Worm (Caenorhabditis elegans) whole organism, midembryonic: ENCODE data around the gene C53A3.3.

Experiments
- T22C8.4 ChIP-seq: fragments of 200-800 bp; sonication (Bioruptor generic); IDR thresholded peaks from 2 replicates; pipeline ENCODE4 v1.3.6; 2022; ENCODE audit warnings: missing genetic modification characterization, missing compliant biosample characterization
- ztf-23 ChIP-seq: fragments of 200-800 bp; sonication (Bioruptor generic); IDR thresholded peaks from 2 replicates; pipeline ENCODE4 v1.3.6; 2022; ENCODE audit warnings: missing genetic modification reagents, missing genetic modification characterization, missing compliant biosample characterization

DNA sequence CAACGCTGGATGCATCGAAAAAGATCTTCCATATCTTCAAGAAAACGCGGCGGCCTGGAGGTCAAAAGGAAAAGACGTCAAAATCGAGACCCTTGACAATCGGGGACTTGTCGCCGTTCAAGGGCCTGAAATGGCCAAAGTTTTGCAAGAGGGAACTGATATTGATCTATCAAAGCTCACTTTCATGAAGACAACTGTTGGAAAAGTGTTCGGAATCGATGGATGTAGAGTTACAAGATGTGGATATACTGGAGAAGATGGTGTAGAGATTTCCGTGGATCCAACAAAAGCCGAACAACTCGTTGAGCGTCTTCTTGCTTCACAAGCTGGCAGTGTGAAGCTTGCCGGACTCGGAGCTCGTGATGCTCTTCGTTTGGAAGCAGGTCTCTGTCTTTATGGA lies 42.8 kb upstream of the C53A3.3 start:
- TF ChIP-seq T22C8.4 (GFP tag; lab: Robert Waterston, UW) (no peak), ztf-23 (GFP tag; lab: Robert Waterston, UW) (no peak)
